Worm (Caenorhabditis elegans) whole organism, mixed stage, embryonic: ENCODE results near the gene Y69H2.10.

Source experiments
- bed-3 ChIP-seq: fragments of 200-800 bp; sonication (Bioruptor generic); optimal IDR thresholded peaks from 3 replicates; lab custom pipeline; 2018; ENCODE audit warnings: mild to moderate bottlenecking, missing genetic modification characterization, moderate library complexity, missing compliant biosample characterization
- blmp-1 ChIP-seq: fragments of 150-350 bp; optimal IDR thresholded peaks from 2 replicates; lab custom pipeline; 2014; ENCODE audit warnings: missing biosample characterization, missing genetic modification characterization
- ceh-39 ChIP-seq: fragments of 150-350 bp; optimal IDR thresholded peaks from 2 replicates; lab custom pipeline; 2014; ENCODE audit warnings: missing biosample characterization, missing genetic modification characterization
- ceh-43 ChIP-seq: fragments of 200-800 bp; sonication (Bioruptor generic); optimal IDR thresholded peaks from 2 replicates; lab custom pipeline; 2018; ENCODE audit warnings: mild to moderate bottlenecking, missing genetic modification characterization, moderate library complexity, missing compliant biosample characterization
- ceh-83 ChIP-seq: fragments of 200-800 bp; sonication (Bioruptor generic); optimal IDR thresholded peaks from 2 replicates; lab custom pipeline; 2018; ENCODE audit warnings: mild to moderate bottlenecking, missing genetic modification characterization, missing compliant biosample characterization
- ces-1 ChIP-seq: fragments of 150-350 bp; optimal IDR thresholded peaks from 2 replicates; lab custom pipeline; 2014; ENCODE audit warnings: missing biosample characterization, missing genetic modification reagents, missing genetic modification characterization
- cnd-1 ChIP-seq: fragments of 200-800 bp; sonication (Bioruptor generic); optimal IDR thresholded peaks from 2 replicates; lab custom pipeline; 2018; ENCODE audit warnings: mild to moderate bottlenecking, missing genetic modification characterization, missing compliant biosample characterization
- drap-1 ChIP-seq: fragments of 200-800 bp; sonication (Bioruptor generic); optimal IDR thresholded peaks from 3 replicates; lab custom pipeline; 2018; ENCODE audit warnings: mild to moderate bottlenecking, missing genetic modification characterization, missing compliant biosample characterization
- elt-1 ChIP-seq: sonication (generic microtip); optimal IDR thresholded peaks from 2 replicates; lab custom pipeline; 2017; ENCODE audit warnings: missing genetic modification characterization, mild to moderate bottlenecking, missing compliant biosample characterization, antibody characterized with exemption, moderate library complexity, borderline replicate concordance; ENCODE audit not compliant: insufficient read depth
- elt-3 ChIP-seq: fragments of 150-350 bp; optimal IDR thresholded peaks from 2 replicates; lab custom pipeline; 2014; ENCODE audit warnings: missing biosample characterization, missing genetic modification characterization
- ham-2 ChIP-seq: fragments of 200-800 bp; sonication (Bioruptor generic); optimal IDR thresholded peaks from 2 replicates; lab custom pipeline; 2018; ENCODE audit warnings: mild to moderate bottlenecking, missing genetic modification characterization, missing compliant biosample characterization
- hlh-1 ChIP-seq: fragments of 150-350 bp; optimal IDR thresholded peaks from 2 replicates; lab custom pipeline; 2014; ENCODE audit warnings: missing biosample characterization, missing genetic modification reagents, missing genetic modification characterization
- lin-13 ChIP-seq: fragments of 150-350 bp; optimal IDR thresholded peaks from 2 replicates; lab custom pipeline; 2014; ENCODE audit warnings: missing biosample characterization, missing genetic modification characterization
- lin-32 ChIP-seq: fragments of 200-800 bp; sonication (Bioruptor generic); optimal IDR thresholded peaks from 2 replicates; lab custom pipeline; 2018; ENCODE audit warnings: mild to moderate bottlenecking, missing genetic modification characterization, missing compliant biosample characterization
- lsy-2 ChIP-seq: fragments of 150-350 bp; optimal IDR thresholded peaks from 2 replicates; lab custom pipeline; 2014; ENCODE audit warnings: missing biosample characterization, missing genetic modification characterization
- mab-5 ChIP-seq: fragments of 150-350 bp; optimal IDR thresholded peaks from 2 replicates; lab custom pipeline; 2014; ENCODE audit warnings: missing biosample characterization, missing genetic modification characterization
- mep-1 ChIP-seq: fragments of 150-350 bp; optimal IDR thresholded peaks from 2 replicates; lab custom pipeline; 2017; ENCODE audit warnings: missing biosample characterization, missing genetic modification reagents, missing genetic modification characterization, inconsistent platforms
- mls-2 ChIP-seq: sonication (generic microtip); optimal IDR thresholded peaks from 2 replicates; lab custom pipeline; 2016; ENCODE audit warnings: mild to moderate bottlenecking, missing genetic modification characterization, moderate library complexity, missing compliant biosample characterization
- nhr-12 ChIP-seq: fragments of 150-350 bp; optimal IDR thresholded peaks from 2 replicates; lab custom pipeline; 2014; ENCODE audit warnings: missing biosample characterization, missing genetic modification characterization
- nhr-2 ChIP-seq: fragments of 150-350 bp; optimal IDR thresholded peaks from 2 replicates; lab custom pipeline; 2014; ENCODE audit warnings: missing biosample characterization, missing genetic modification characterization
- nhr-237 ChIP-seq: fragments of 150-350 bp; optimal IDR thresholded peaks from 2 replicates; lab custom pipeline; 2014; ENCODE audit warnings: missing biosample characterization, missing genetic modification characterization
- nhr-76 ChIP-seq: sonication (generic microtip); optimal IDR thresholded peaks from 2 replicates; lab custom pipeline; 2017; ENCODE audit warnings: missing biosample characterization, missing genetic modification characterization
- pha-4 ChIP-seq: fragments of 150-350 bp; optimal IDR thresholded peaks from 2 replicates; lab custom pipeline; 2018; ENCODE audit warnings: missing biosample characterization, missing genetic modification reagents, missing genetic modification characterization
- sem-2 ChIP-seq: fragments of 200-800 bp; sonication (Bioruptor generic); optimal IDR thresholded peaks from 2 replicates; lab custom pipeline; 2018; ENCODE audit warnings: mild to moderate bottlenecking, missing genetic modification characterization, missing compliant biosample characterization
- snpc-4 ChIP-seq: fragments of 150-350 bp; optimal IDR thresholded peaks from 2 replicates; lab custom pipeline; 2014; ENCODE audit warnings: missing biosample characterization, missing genetic modification characterization
- sptf-1 ChIP-seq: sonication (generic microtip); optimal IDR thresholded peaks from 2 replicates; lab custom pipeline; 2017; ENCODE audit warnings: mild to moderate bottlenecking, missing genetic modification characterization, moderate library complexity, missing compliant biosample characterization
- unc-120 ChIP-seq: sonication (generic microtip); optimal IDR thresholded peaks from 2 replicates; lab custom pipeline; 2017; ENCODE audit warnings: missing genetic modification characterization, missing compliant biosample characterization; ENCODE audit not compliant: poor library complexity, severe bottlenecking
- unc-39 ChIP-seq: fragments of 150-350 bp; optimal IDR thresholded peaks from 2 replicates; lab custom pipeline; 2014; ENCODE audit warnings: missing biosample characterization, missing genetic modification characterization
- unc-62 ChIP-seq: fragments of 150-350 bp; optimal IDR thresholded peaks from 2 replicates; lab custom pipeline; 2014; ENCODE audit warnings: missing biosample characterization, missing genetic modification reagents, missing genetic modification characterization
- ztf-11 ChIP-seq: fragments of 150-350 bp; optimal IDR thresholded peaks from 2 replicates; lab custom pipeline; 2014; ENCODE audit warnings: missing biosample characterization, missing genetic modification characterization

Y69H2.10 gene

ce11 chrV:18670017-18670416, at the start of gene Y69H2.10:
Gene Y69H2.10, plus strand, starts transcription at chrV:18670317.
- TF ChIP-seq drap-1 (GFP tag; lab: Kevin White, UChicago) (no peak), sptf-1 (tag; lab: Kevin White, UChicago) (no peak), ceh-83 (no peak), mls-2 (no peak), mab-5 (tag; lab: Kevin White, UChicago) (no peak), mep-1 (no peak), elt-1 (no peak), unc-39 (tag; lab: Kevin White, UChicago) (no peak), blmp-1 (tag; lab: Kevin White, UChicago) (no peak), nhr-237 (no peak), bed-3 (GFP tag; lab: Kevin White, UChicago) (no peak), ces-1 (GFP tag; lab: Kevin White, UChicago) (no peak), sem-2 (GFP tag; lab: Kevin White, UChicago) (no peak), cnd-1 (no peak), elt-3 (tag; lab: Kevin White, UChicago) (no peak), pha-4 (tag; lab: Kevin White, UChicago) (no peak), nhr-2 (tag; lab: Kevin White, UChicago) (no peak), lsy-2 (tag; lab: Kevin White, UChicago) (no peak)

- TF ChIP-seq nhr-2 (tag; lab: Kevin White, UChicago) (no peak), unc-120 (tag; lab: Kevin White, UChicago) (no peak), lin-13 (tag; lab: Kevin White, UChicago) (no peak), elt-1 (no peak), mep-1 (no peak), mab-5 (tag; lab: Kevin White, UChicago) (no peak), sem-2 (GFP tag; lab: Kevin White, UChicago) (no peak), lsy-2 (tag; lab: Kevin White, UChicago) (no peak), pha-4 (tag; lab: Kevin White, UChicago) (no peak), sptf-1 (tag; lab: Kevin White, UChicago) (no peak), nhr-12 (no peak), nhr-76 (no peak)
Observed at ce11 chrV:18622462-18622861, 47.7 kb upstream of the Y69H2.10 start, which contains the start of gene Y69H2.1. Gene Y69H2.1, minus strand, starts transcription at chrV:18622562.

ce11 chrV:18626764-18627163, 43.4 kb upstream of the Y69H2.10 start, which contains the start of gene Y69H2.15:
Gene Y69H2.15, minus strand, starts transcription at chrV:18626864.
- TF ChIP-seq mls-2 (no peak), ceh-43 (GFP tag; lab: Kevin White, UChicago) (no peak), snpc-4 (tag; lab: Kevin White, UChicago) (no peak), ces-1 (GFP tag; lab: Kevin White, UChicago) (no peak), nhr-2 (tag; lab: Kevin White, UChicago) (no peak), ceh-83 (no peak), elt-1 (no peak), hlh-1 (tag; lab: Kevin White, UChicago) (no peak), elt-3 (tag; lab: Kevin White, UChicago) (no peak), mep-1 (no peak), unc-39 (tag; lab: Kevin White, UChicago) (no peak), pha-4 (tag; lab: Kevin White, UChicago) (no peak)
- TF ChIP-seq, all 35 proteins: peak for 0

ce11 chrV:18627445-18627844, 42.7 kb upstream of the Y69H2.10 start:
- TF ChIP-seq mls-2 (no peak), unc-62 (peak; percentile 54), hlh-1 (tag; lab: Kevin White, UChicago) (peak; percentile 48), nhr-76 (no peak)

DNA sequence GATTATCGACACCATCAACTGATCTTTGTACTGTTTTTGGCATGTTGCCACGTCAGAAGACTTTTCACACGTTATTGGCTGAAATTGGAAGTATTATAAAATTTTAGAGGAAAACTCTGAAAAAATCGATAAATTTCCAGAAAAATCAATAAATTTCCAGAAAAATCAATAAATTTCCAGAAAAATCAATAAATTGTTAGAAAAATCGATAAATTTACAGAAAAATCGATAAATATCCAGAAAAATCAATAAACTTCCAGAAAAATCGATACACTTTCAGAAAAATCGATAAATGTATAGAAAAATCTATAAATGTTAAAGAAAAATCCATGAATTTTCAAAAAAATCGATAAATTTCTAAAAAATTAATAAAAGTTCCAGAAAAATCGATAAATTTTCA, 41.2 kb upstream of the Y69H2.10 start:
- no peak for TF ChIP-seq hlh-1 (tag; lab: Kevin White, UChicago)
- no peak for TF ChIP-seq lin-32
- no peak for TF ChIP-seq nhr-12
- no peak for TF ChIP-seq elt-1
- no peak for TF ChIP-seq blmp-1 (tag; lab: Kevin White, UChicago)
- no peak for TF ChIP-seq ceh-39 (tag; lab: Kevin White, UChicago)
- TF ChIP-seq ztf-11 (tag; lab: Kevin White, UChicago) = no peak
- no peak for TF ChIP-seq unc-39 (tag; lab: Kevin White, UChicago)
- TF ChIP-seq ham-2 = no peak
- no peak for TF ChIP-seq ceh-43 (GFP tag; lab: Kevin White, UChicago)
